In the genomic region with DNA sequence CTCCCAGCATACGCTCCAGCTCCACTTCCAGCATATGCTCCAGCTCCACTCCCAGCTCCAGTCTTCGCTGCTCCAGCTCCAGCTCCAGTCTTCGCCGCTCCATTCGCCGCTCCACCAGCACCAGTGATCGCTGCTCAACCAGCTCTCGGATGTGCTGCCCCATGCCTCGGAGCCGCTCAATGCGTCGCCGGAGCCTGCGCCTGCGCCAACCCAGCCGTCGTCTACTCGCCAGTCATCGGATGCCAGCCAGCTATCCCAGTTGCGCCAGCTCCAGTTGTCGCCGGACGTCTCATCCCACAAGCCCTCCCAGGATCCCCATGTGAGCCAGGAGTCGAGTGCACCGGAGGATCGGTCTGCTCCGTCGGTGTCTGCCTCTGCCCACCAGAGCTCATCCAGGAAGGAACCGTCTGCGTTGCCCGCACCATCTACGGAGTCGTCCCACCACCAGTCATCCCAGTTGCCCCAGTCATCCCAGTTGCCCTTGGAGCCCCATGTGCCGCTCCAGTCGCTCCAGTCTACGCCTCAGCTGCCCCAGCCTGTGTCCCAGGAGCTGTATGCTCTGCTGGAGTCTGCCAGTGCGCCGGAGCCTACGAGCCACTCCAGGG, we compare ENCODE assay signal across 5 worm cellular contexts.
TF ChIP-seq lines count a peak whose summit lies in the region.

No protein-coding gene starts in this region.

TF ChIP-seq in whole organism, L1 larva, 84 proteins besides CTCF, POLR2A, EP300 and RAD21:
- TF ChIP-seq ceh-8 (GFP tag; optimal IDR thresholded peaks at IDR 0.05; lab: Kevin White, UChicago) (peak; percentile 65), nhr-12 (tag; optimal IDR thresholded peaks at IDR 0.05; lab: Kevin White, UChicago) (no peak)
TF ChIP-seq in whole organism, L1 larva: peak in this region for 1.

TF ChIP-seq in whole organism, L4 larva, 104 proteins besides CTCF, POLR2A, EP300 and RAD21:
- TF ChIP-seq aha-1 (tag; lab: Kevin White, UChicago): peak; percentile 30
- TF ChIP-seq ceh-32 (tag; optimal IDR thresholded peaks at IDR 0.05; lab: Kevin White, UChicago; ENCODE audit: poor library complexity): no peak
- peak; percentile 6; the same call in 1 of the 2 replicates for TF ChIP-seq pha-4 (GFP tag; IDR thresholded peaks at IDR 0.05; lab: Robert Waterston, UW)
- TF ChIP-seq pha-4 (tag; optimal IDR thresholded peaks at IDR 0.05; lab: Kevin White, UChicago): no peak
- TF ChIP-seq arid-1 (GFP tag; conservative IDR thresholded peaks at IDR 0.05; lab: Robert Waterston, UW): 0 out of 2 replicates have a peak, but pooled peaks have one; percentile 13
- peak; percentile 98 for TF ChIP-seq set-16 (GFP tag; IDR thresholded peaks at IDR 0.05; lab: Robert Waterston, UW)

TF ChIP-seq in whole organism, early embryonic, 17 proteins besides CTCF, POLR2A, EP300 and RAD21:
- TF ChIP-seq tbx-37 (GFP tag; conservative IDR thresholded peaks at IDR 0.05; lab: Robert Waterston, UW): no peak
- peak; percentile 38 for TF ChIP-seq aly-1 (tag; optimal IDR thresholded peaks at IDR 0.05; lab: Kevin White, UChicago)

TF ChIP-seq in whole organism, late embryonic, 69 proteins besides CTCF, POLR2A, EP300 and RAD21:
- TF ChIP-seq elt-2 (tag; optimal IDR thresholded peaks at IDR 0.05; lab: Kevin White, UChicago) (no peak), lim-6 (tag; optimal IDR thresholded peaks at IDR 0.05; lab: Kevin White, UChicago) (no peak), unc-3 (GFP tag; conservative IDR thresholded peaks at IDR 0.05; lab: Robert Waterston, UW) (no peak), unc-3 (tag; optimal IDR thresholded peaks at IDR 0.05; lab: Kevin White, UChicago) (no peak), pat-9 (tag; optimal IDR thresholded peaks at IDR 0.05; lab: Kevin White, UChicago) (no peak), F13H6.1 (tag; optimal IDR thresholded peaks at IDR 0.05; lab: Kevin White, UChicago) (peak; percentile 11), sdc-2 (tag; optimal IDR thresholded peaks at IDR 0.05; lab: Kevin White, UChicago) (no peak), C08G9.2 (tag; optimal IDR thresholded peaks at IDR 0.05; lab: Kevin White, UChicago) (peak; percentile 8), ets-4 (tag; optimal IDR thresholded peaks at IDR 0.05; lab: Kevin White, UChicago) (no peak), gmeb-2 (tag; optimal IDR thresholded peaks at IDR 0.05; lab: Kevin White, UChicago) (no peak), ceh-45 (GFP tag; IDR thresholded peaks at IDR 0.05; lab: Robert Waterston, UW) (no peak), ceh-9 (tag; optimal IDR thresholded peaks at IDR 0.05; lab: Kevin White, UChicago) (peak; percentile 36), npax-4 (tag; optimal IDR thresholded peaks at IDR 0.05; lab: Kevin White, UChicago) (no peak), ceh-14 (tag; optimal IDR thresholded peaks at IDR 0.05; lab: Kevin White, UChicago) (no peak), ceh-19 (GFP tag; optimal IDR thresholded peaks at IDR 0.05; lab: Kevin White, UChicago) (no peak), sox-4 (tag; optimal IDR thresholded peaks at IDR 0.05; lab: Kevin White, UChicago) (no peak), tbx-2 (tag; optimal IDR thresholded peaks at IDR 0.05; lab: Kevin White, UChicago) (no peak), dve-1 (tag; optimal IDR thresholded peaks at IDR 0.05; lab: Kevin White, UChicago) (no peak), unc-86 (tag; optimal IDR thresholded peaks at IDR 0.05; lab: Kevin White, UChicago) (no peak), ceh-6 (GFP tag; optimal IDR thresholded peaks at IDR 0.05; lab: Kevin White, UChicago) (peak; percentile 35), pax-1 (tag; optimal IDR thresholded peaks at IDR 0.05; lab: Kevin White, UChicago) (no peak), ceh-2 (tag; optimal IDR thresholded peaks at IDR 0.05; lab: Kevin White, UChicago) (no peak), rnt-1 (tag; optimal IDR thresholded peaks at IDR 0.05; lab: Kevin White, UChicago) (no peak)
TF ChIP-seq in whole organism, late embryonic: peak in this region for 4.

TF ChIP-seq in whole organism, young adult, 124 proteins besides CTCF, POLR2A, EP300 and RAD21:
- peak; percentile 29; the same call in 1 of the 2 replicates for TF ChIP-seq ceh-91 (GFP tag; IDR thresholded peaks at IDR 0.05; lab: Robert Waterston, UW)
- TF ChIP-seq F57C9.4 (tag; optimal IDR thresholded peaks at IDR 0.05; lab: Kevin White, UChicago): no peak
- peak; percentile 13 for TF ChIP-seq attf-5 (GFP tag; optimal IDR thresholded peaks at IDR 0.05; lab: Kevin White, UChicago)
- no peak for TF ChIP-seq B0035.1 (tag; optimal IDR thresholded peaks at IDR 0.05; lab: Kevin White, UChicago)
- TF ChIP-seq mxl-1 (tag; optimal IDR thresholded peaks at IDR 0.05; lab: Kevin White, UChicago): no peak
- TF ChIP-seq zfh-2 (GFP tag; conservative IDR thresholded peaks at IDR 0.05; lab: Robert Waterston, UW): peak; percentile 93
- TF ChIP-seq mcd-1 (GFP tag; IDR thresholded peaks at IDR 0.05; lab: Robert Waterston, UW): peak; percentile 5; the same call in 1 of the 2 replicates
- peak; percentile 96 for TF ChIP-seq egrh-3 (GFP tag; IDR thresholded peaks at IDR 0.05; lab: Robert Waterston, UW)
- no peak for TF ChIP-seq lin-40 (tag; optimal IDR thresholded peaks at IDR 0.05; lab: Kevin White, UChicago)
- 0 out of 2 replicates have a peak, but pooled peaks have one; percentile 10 for TF ChIP-seq B0336.3 (GFP tag; IDR thresholded peaks at IDR 0.05; lab: Robert Waterston, UW)
- TF ChIP-seq gei-17 (GFP tag; optimal IDR thresholded peaks at IDR 0.05; lab: Kevin White, UChicago): no peak
- TF ChIP-seq dox-1 (GFP tag; IDR thresholded peaks at IDR 0.05; lab: Robert Waterston, UW): peak; percentile 39; the same call in 1 of the 2 replicates
- 0 out of 2 replicates have a peak, but pooled peaks have one; percentile 7 for TF ChIP-seq hsf-1 (GFP tag; IDR thresholded peaks at IDR 0.05; lab: Robert Waterston, UW)
- no peak for TF ChIP-seq chd-7 (tag; optimal IDR thresholded peaks at IDR 0.05; lab: Kevin White, UChicago)
- no peak for TF ChIP-seq F22D6.2 (tag; optimal IDR thresholded peaks at IDR 0.05; lab: Kevin White, UChicago)
- no peak for TF ChIP-seq ztf-28 (GFP tag; IDR thresholded peaks at IDR 0.05; lab: Robert Waterston, UW)
- no peak for TF ChIP-seq ztf-22 (GFP tag; optimal IDR thresholded peaks at IDR 0.05; lab: Kevin White, UChicago)
- no peak for TF ChIP-seq rpc-1 (optimal IDR thresholded peaks at IDR 0.05; lab: Kevin White, UChicago)
- TF ChIP-seq rpc-1 (tag; optimal IDR thresholded peaks at IDR 0.05; lab: Kevin White, UChicago): no peak
- 0 out of 2 replicates have a peak, but pooled peaks have one; percentile 7 for TF ChIP-seq hmg-1.2 (GFP tag; IDR thresholded peaks at IDR 0.05; lab: Robert Waterston, UW)
